Fruit fly (Drosophila melanogaster): ENCODE results near the gene CG42331.

DNA sequence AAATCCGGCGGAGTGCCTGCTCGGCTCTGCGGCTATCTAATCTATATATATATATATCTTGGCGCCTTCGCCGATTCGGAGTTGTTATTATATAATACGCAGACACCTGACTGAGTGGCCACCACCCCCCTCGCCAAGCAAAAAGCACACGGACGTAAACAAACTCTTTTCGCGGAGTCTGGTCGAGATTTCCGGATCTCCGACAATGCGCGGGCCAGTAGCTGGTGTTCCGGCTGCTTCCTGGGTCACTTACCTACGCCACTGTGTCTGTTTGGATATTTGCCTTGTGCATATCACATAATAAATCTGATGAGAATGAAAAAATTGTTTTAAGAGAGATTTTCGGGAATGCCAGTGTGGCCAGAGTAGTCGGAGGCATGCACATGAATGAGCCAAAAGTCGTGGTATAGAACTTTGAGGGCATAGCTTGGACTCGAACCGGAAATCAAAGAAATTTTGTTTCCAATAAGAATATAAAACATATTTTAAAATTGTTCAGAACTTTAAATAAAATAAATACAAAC is 15.1 kb downstream of the CG42331 start, which contains the start of gene CG5805:
- TF ChIP-seq Sin3A (optimal IDR thresholded peaks at IDR 0.05): no peak
- TF ChIP-seq psq (optimal IDR thresholded peaks at IDR 0.05): no peak
- TF ChIP-seq ttk (optimal IDR thresholded peaks at IDR 0.05): no peak
- no peak for TF ChIP-seq h (optimal IDR thresholded peaks at IDR 0.05)
- TF ChIP-seq Myc (optimal IDR thresholded peaks at IDR 0.05): no peak
